Worm (Caenorhabditis elegans) whole organism, L4/young adult: Measurements from ENCODE around the gene C14A11.9.

Source experiments
- W03F9.2 ChIP-seq: fragments of 150-350 bp; optimal IDR thresholded peaks from 2 replicates; lab custom pipeline; 2014; ENCODE audit warnings: missing biosample characterization, missing genetic modification characterization
- dao-5 ChIP-seq: sonication (generic microtip); optimal IDR thresholded peaks from 2 replicates; lab custom pipeline; 2016; ENCODE audit warnings: missing genotype, missing genetic modification characterization, moderate library complexity, missing compliant biosample characterization
- him-1 ChIP-seq: sonication (generic microtip); optimal IDR thresholded peaks from 2 replicates; lab custom pipeline; 2016; ENCODE audit warnings: missing genotype, missing genetic modification reagents, missing genetic modification characterization, missing compliant biosample characterization

The C14A11.9 gene

ce11 chrX:2820148-2820547 is 10.7 kb upstream of the C14A11.9 start, which contains the start of gene tsp-6:
tsp-6 (plus strand) TSS chrX:2820448.
- TF ChIP-seq W03F9.2 (no peak), him-1 (tag; lab: Kevin White, UChicago) (no peak), dao-5 (no peak)

- no peak for TF ChIP-seq dao-5
- no peak for TF ChIP-seq W03F9.2
- TF ChIP-seq him-1 (tag; lab: Kevin White, UChicago), result no peak
These were observed 10.3 kb upstream of the C14A11.9 start for ce11 chrX:2819747-2820146.

- TF ChIP-seq him-1 (tag; lab: Kevin White, UChicago) (no peak), W03F9.2 (no peak), dao-5 (no peak)
These were observed 9.5 kb upstream of the C14A11.9 start for ce11 chrX:2818899-2819298.

ce11 chrX:2814097-2814720 is 4.8 kb upstream of the C14A11.9 start, which contains the start of gene C14A11.6:
C14A11.6 (minus strand) TSS chrX:2814147.
- TF ChIP-seq W03F9.2, result no peak
- TF ChIP-seq dao-5, result no peak
- no peak for TF ChIP-seq him-1 (tag; lab: Kevin White, UChicago)

ce11 chrX:2807390-2807789 is 2.0 kb downstream of the C14A11.9 start, which contains the start of gene C14A11.5:
C14A11.5 (minus strand) TSS chrX:2807528.
- TF ChIP-seq him-1 (tag; lab: Kevin White, UChicago) (no peak), W03F9.2 (no peak), dao-5 (no peak)

- TF ChIP-seq him-1 (tag; lab: Kevin White, UChicago) (no peak), dao-5 (no peak)
These were observed 6.8 kb downstream of the C14A11.9 start, which contains the start of gene C14A11.2 for ce11 chrX:2802562-2803165. C14A11.2 (plus strand) TSS chrX:2803112.

- TF ChIP-seq W03F9.2 (no peak), dao-5 (no peak), him-1 (tag; lab: Kevin White, UChicago) (no peak)
These were observed 14.4 kb downstream of the C14A11.9 start for ce11 chrX:2795054-2795453.

- TF ChIP-seq dao-5 (no peak), W03F9.2 (no peak), him-1 (tag; lab: Kevin White, UChicago) (no peak)
These were observed 15.1 kb downstream of the C14A11.9 start for ce11 chrX:2794324-2794723.

- TF ChIP-seq him-1 (tag; lab: Kevin White, UChicago), result no peak
- TF ChIP-seq dao-5, result no peak
- no peak for TF ChIP-seq W03F9.2
These were observed 15.9 kb downstream of the C14A11.9 start for ce11 chrX:2793527-2793926.

ce11 chrX:2777973-2778372 is 31.5 kb downstream of the C14A11.9 start:
- TF ChIP-seq W03F9.2 (no peak), dao-5 (no peak)

- TF ChIP-seq W03F9.2 (no peak), dao-5 (no peak), him-1 (tag; lab: Kevin White, UChicago) (no peak)
These were observed 32.5 kb downstream of the C14A11.9 start for ce11 chrX:2776955-2777354.

ce11 chrX:2771742-2772141 is 37.7 kb downstream of the C14A11.9 start, which contains the start of gene cgef-1:
cgef-1 (plus strand) TSS chrX:2772042.
- TF ChIP-seq him-1 (tag; lab: Kevin White, UChicago) (no peak), dao-5 (no peak), W03F9.2 (no peak)

- TF ChIP-seq him-1 (tag; lab: Kevin White, UChicago) (no peak), dao-5 (no peak), W03F9.2 (no peak)
These were observed 39.8 kb downstream of the C14A11.9 start, which contains the start of gene F55F1.2 for ce11 chrX:2769685-2770084. F55F1.2 (minus strand) TSS chrX:2770060.

ce11 chrX:2764278-2764677 is 45.2 kb downstream of the C14A11.9 start:
- no peak for TF ChIP-seq dao-5
- TF ChIP-seq him-1 (tag; lab: Kevin White, UChicago), result no peak
- TF ChIP-seq W03F9.2, result no peak

ce11 chrX:2763476-2764268 is 45.8 kb downstream of the C14A11.9 start, which contains the start of gene unc-2:
unc-2 (minus strand) TSS chrX:2763526.
- TF ChIP-seq W03F9.2, result no peak
- TF ChIP-seq dao-5, result no peak
- TF ChIP-seq him-1 (tag; lab: Kevin White, UChicago), result no peak
